Fruit fly (Drosophila melanogaster): Measurements from ENCODE around the gene myo.
A peak's percentile ranks its signal among the peaks of the same experiment; 100 is the strongest.

DNA sequence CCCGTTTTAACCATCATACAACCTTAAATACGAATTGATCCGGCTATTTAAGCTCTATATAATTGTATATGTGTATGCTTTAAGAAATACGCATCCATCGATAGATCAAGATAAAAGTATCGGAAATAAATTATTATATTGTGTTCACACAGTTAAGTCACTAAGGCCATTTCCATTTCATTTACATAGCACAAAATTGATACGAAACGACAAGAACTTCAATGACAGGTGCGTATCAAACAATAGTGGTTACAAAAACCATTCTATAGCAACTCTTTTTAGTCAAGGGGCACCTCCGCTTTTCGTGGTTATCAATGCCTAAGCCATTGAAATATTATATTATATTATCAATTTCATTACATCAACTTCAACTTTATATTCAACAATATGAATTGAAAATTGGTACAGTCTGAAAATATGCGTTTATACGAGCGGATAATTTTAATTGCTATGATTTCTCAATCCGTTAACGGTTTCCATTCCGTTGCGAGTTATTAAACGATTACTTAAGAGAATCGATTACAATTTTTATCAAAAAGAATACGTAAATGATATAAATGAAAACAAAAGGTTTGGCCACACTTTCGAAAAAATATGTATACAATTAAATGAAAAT, 32.7 kb downstream of the myo start, which contains the start of the genes CG46466 and Slip1:
- no peak for TF ChIP-seq fd96Ca (GFP tag; IDR thresholded peaks at IDR 0.05)
- TF ChIP-seq Ets98B (GFP tag; IDR thresholded peaks at IDR 0.05), result no peak
- TF ChIP-seq rn (GFP tag; IDR thresholded peaks at IDR 0.05), result no peak
- peak; percentile 24 for TF ChIP-seq CG17806 (tag; optimal IDR thresholded peaks at IDR 0.05)
